Worm (Caenorhabditis elegans) whole organism, early embryonic: ENCODE measurements around the gene F18E9.3.

ENCODE experiments used
- F13C5.2 ChIP-seq: sonication (generic microtip); optimal IDR thresholded peaks from 2 replicates; lab custom pipeline; 2017; ENCODE audit warnings: mild to moderate bottlenecking, missing genetic modification characterization, inconsistent platforms, missing compliant biosample characterization
- ama-1 ChIP-seq: fragments of 150-350 bp; optimal IDR thresholded peaks from 2 replicates; lab custom pipeline; 2014
- ceh-13 ChIP-seq: fragments of 200-800 bp; sonication (Bioruptor generic); optimal IDR thresholded peaks from 2 replicates; lab custom pipeline; 2018; ENCODE audit warnings: mild to moderate bottlenecking, missing genetic modification characterization, missing compliant biosample characterization
- hnd-1 ChIP-seq: sonication (generic microtip); optimal IDR thresholded peaks from 2 replicates; lab custom pipeline; 2016; ENCODE audit warnings: missing genetic modification characterization, missing compliant biosample characterization
- pes-1 ChIP-seq: fragments of 200-800 bp; sonication (Bioruptor generic); IDR thresholded peaks from 2 replicates; pipeline ENCODE4 v1.3.6; 2022; ENCODE audit warnings: missing genetic modification reagents, missing genetic modification characterization, missing compliant biosample characterization
- scrt-1 ChIP-seq: fragments of 200-800 bp; sonication (Bioruptor generic); IDR thresholded peaks from 2 replicates; pipeline ENCODE4 v1.3.6; 2022; ENCODE audit warnings: missing genetic modification characterization, missing compliant biosample characterization
- sea-1 ChIP-seq: fragments of 200-800 bp; sonication (Bioruptor generic); conservative IDR thresholded peaks from 2 replicates; pipeline ENCODE4 v1.3.6; 2022; ENCODE audit warnings: missing genetic modification characterization, missing compliant biosample characterization
- tbx-37 ChIP-seq: fragments of 200-800 bp; sonication (Bioruptor generic); conservative IDR thresholded peaks from 2 replicates; pipeline ENCODE4 v1.3.6; 2022; ENCODE audit warnings: missing genetic modification reagents, missing genetic modification characterization, missing compliant biosample characterization

- TF ChIP-seq ceh-13 (GFP tag; lab: Kevin White, UChicago) (no peak), tbx-37 (no peak), pes-1 (no peak), ama-1 (no peak), scrt-1 (no peak), hnd-1 (tag; lab: Kevin White, UChicago) (no peak), F13C5.2 (tag; lab: Kevin White, UChicago) (no peak), sea-1 (GFP tag; lab: Robert Waterston, UW) (no peak)
Observed at ce11 chrX:8613053-8613452, 27.1 kb downstream of the F18E9.3 start, which contains the start of gene K01A12.2.
